In the genomic region with DNA sequence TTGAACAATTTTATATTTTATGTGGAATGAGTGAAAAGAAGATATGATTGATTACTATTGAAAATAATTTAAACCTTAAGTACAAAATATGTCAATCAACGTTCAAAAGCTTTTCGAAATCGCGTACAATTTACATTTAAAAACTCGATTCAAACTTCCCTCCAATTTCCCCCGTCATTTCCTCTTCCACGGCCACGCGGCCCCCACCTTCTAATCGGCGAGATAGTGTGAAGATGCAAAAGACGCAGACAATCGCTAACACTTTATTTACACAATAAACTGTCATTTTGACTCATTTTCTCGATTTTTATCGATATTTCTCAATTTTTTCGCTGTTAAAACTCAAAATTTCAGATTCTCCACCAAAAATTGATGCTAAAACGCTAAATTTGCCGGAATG, we compare ENCODE assay signal across 3 worm cellular contexts.
TF ChIP-seq lines count a peak whose summit lies in the region.

Gene rom-4 (plus strand): TSS at position 398 of the 400 bp plus-strand sequence.

TF ChIP-seq in whole organism, L2 larva, 48 proteins besides CTCF, POLR2A, EP300 and RAD21 (continued from another document):
- TF ChIP-seq Y55F3AM.14 (GFP tag; optimal IDR thresholded peaks at IDR 0.05; lab: Kevin White, UChicago) (no peak), gmeb-1 (tag; optimal IDR thresholded peaks at IDR 0.05; lab: Kevin White, UChicago) (peak; percentile 95), ztf-1 (GFP tag; conservative IDR thresholded peaks at IDR 0.05; lab: Robert Waterston, UW) (no peak), nhr-6 (tag; optimal IDR thresholded peaks at IDR 0.05; lab: Kevin White, UChicago) (no peak), unc-39 (tag; optimal IDR thresholded peaks at IDR 0.05; lab: Kevin White, UChicago) (no peak), mab-5 (tag; optimal IDR thresholded peaks at IDR 0.05; lab: Kevin White, UChicago) (peak; percentile 9), ztf-11 (tag; optimal IDR thresholded peaks at IDR 0.05; lab: Kevin White, UChicago) (no peak), nhr-25 (tag; optimal IDR thresholded peaks at IDR 0.05; lab: Kevin White, UChicago) (peak; percentile 44), ZK546.5 (tag; optimal IDR thresholded peaks at IDR 0.05; lab: Kevin White, UChicago) (no peak), R02D3.7 (tag; optimal IDR thresholded peaks at IDR 0.05; lab: Kevin White, UChicago) (no peak), unc-55 (GFP tag; optimal IDR thresholded peaks at IDR 0.05; lab: Kevin White, UChicago) (peak; percentile 68), mbf-1 (tag; optimal IDR thresholded peaks at IDR 0.05; lab: Kevin White, UChicago) (no peak), blmp-1 (tag; optimal IDR thresholded peaks at IDR 0.05; lab: Kevin White, UChicago; ENCODE audit: insufficient read depth) (no peak), sma-9 (GFP tag; optimal IDR thresholded peaks at IDR 0.05; lab: Kevin White, UChicago) (no peak), sma-9 (tag; optimal IDR thresholded peaks at IDR 0.05; lab: Kevin White, UChicago) (no peak), lsy-2 (tag; optimal IDR thresholded peaks at IDR 0.05; lab: Kevin White, UChicago) (peak; percentile 45 to 76)
TF ChIP-seq in whole organism, L2 larva: peak in this region for 13.

TF ChIP-seq in whole organism, L4 larva, 104 proteins besides CTCF, POLR2A, EP300 and RAD21 (continued from another document):
- no peak for TF ChIP-seq spr-1 (tag; optimal IDR thresholded peaks at IDR 0.05; lab: Kevin White, UChicago)
- TF ChIP-seq daf-12 (tag; optimal IDR thresholded peaks at IDR 0.05; lab: Kevin White, UChicago): no peak
- TF ChIP-seq ztf-7 (tag; optimal IDR thresholded peaks at IDR 0.05; lab: Kevin White, UChicago): peak; percentile 0
- no peak for TF ChIP-seq mep-1 (tag; optimal IDR thresholded peaks at IDR 0.05; lab: Kevin White, UChicago)
- TF ChIP-seq nhr-42 (GFP tag; IDR thresholded peaks at IDR 0.05; lab: Robert Waterston, UW): no peak
- peak; percentile 96 for TF ChIP-seq unc-130 (GFP tag; optimal IDR thresholded peaks at IDR 0.05; lab: Kevin White, UChicago)
- TF ChIP-seq unc-62 (GFP tag; optimal IDR thresholded peaks at IDR 0.05 in 1 of 2; lab: Kevin White, UChicago): peak in 1 of 2 experiments; percentile 40
- TF ChIP-seq unc-62 (tag; optimal IDR thresholded peaks at IDR 0.05; lab: Kevin White, UChicago): no peak
- no peak for TF ChIP-seq dve-1 (tag; optimal IDR thresholded peaks at IDR 0.05; lab: Kevin White, UChicago; ENCODE audit: insufficient read depth)
- TF ChIP-seq attf-4 (tag; optimal IDR thresholded peaks at IDR 0.05; lab: Kevin White, UChicago): no peak
- TF ChIP-seq snpc-1.2 (GFP tag; IDR thresholded peaks at IDR 0.05; lab: Robert Waterston, UW): peak; percentile 94
- peak; percentile 61 for TF ChIP-seq nhr-6 (tag; optimal IDR thresholded peaks at IDR 0.05; lab: Kevin White, UChicago)

TF ChIP-seq in whole organism, late embryonic, 69 proteins besides CTCF, POLR2A, EP300 and RAD21 (continued from another document):
- no peak for TF ChIP-seq pros-1 (tag; optimal IDR thresholded peaks at IDR 0.05; lab: Kevin White, UChicago)
- TF ChIP-seq eyg-1 (tag; optimal IDR thresholded peaks at IDR 0.05; lab: Kevin White, UChicago): no peak
- no peak for TF ChIP-seq ceh-22 (tag; optimal IDR thresholded peaks at IDR 0.05; lab: Kevin White, UChicago)
- peak; percentile 10 for TF ChIP-seq nfya-1 (tag; optimal IDR thresholded peaks at IDR 0.05; lab: Kevin White, UChicago)
- TF ChIP-seq odd-2 (tag; optimal IDR thresholded peaks at IDR 0.05; lab: Kevin White, UChicago): no peak
- no peak for TF ChIP-seq che-1 (tag; optimal IDR thresholded peaks at IDR 0.05; lab: Kevin White, UChicago)
- TF ChIP-seq ceh-24 (tag; optimal IDR thresholded peaks at IDR 0.05; lab: Kevin White, UChicago): no peak
- TF ChIP-seq sox-2 (GFP tag; IDR thresholded peaks at IDR 0.05; lab: Robert Waterston, UW): no peak
- no peak for TF ChIP-seq ref-2 (tag; optimal IDR thresholded peaks at IDR 0.05; lab: Kevin White, UChicago)
- no peak for TF ChIP-seq ceh-19 (GFP tag; optimal IDR thresholded peaks at IDR 0.05; lab: Kevin White, UChicago)
- TF ChIP-seq sdc-2 (tag; optimal IDR thresholded peaks at IDR 0.05; lab: Kevin White, UChicago): peak; percentile 10
- TF ChIP-seq ceh-18 (tag; optimal IDR thresholded peaks at IDR 0.05; lab: Kevin White, UChicago): peak; percentile 38
- peak; percentile 70 for TF ChIP-seq mec-3 (tag; optimal IDR thresholded peaks at IDR 0.05; lab: Kevin White, UChicago; ENCODE audit: borderline replicate concordance)
- peak; percentile 84 for TF ChIP-seq tbx-2 (tag; optimal IDR thresholded peaks at IDR 0.05; lab: Kevin White, UChicago)
- no peak for TF ChIP-seq pax-1 (tag; optimal IDR thresholded peaks at IDR 0.05; lab: Kevin White, UChicago)
- TF ChIP-seq C38D4.7 (GFP tag; optimal IDR thresholded peaks at IDR 0.05; lab: Kevin White, UChicago): no peak
- no peak for TF ChIP-seq syd-9 (tag; optimal IDR thresholded peaks at IDR 0.05; lab: Kevin White, UChicago)
- TF ChIP-seq C08G9.2 (tag; optimal IDR thresholded peaks at IDR 0.05; lab: Kevin White, UChicago): peak; percentile 97
- TF ChIP-seq ceh-48 (tag; optimal IDR thresholded peaks at IDR 0.05; lab: Kevin White, UChicago): no peak
- no peak for TF ChIP-seq elt-4 (tag; optimal IDR thresholded peaks at IDR 0.05; lab: Kevin White, UChicago)
- TF ChIP-seq hlh-8 (tag; optimal IDR thresholded peaks at IDR 0.05; lab: Kevin White, UChicago): peak; percentile 65
- no peak for TF ChIP-seq gmeb-2 (tag; optimal IDR thresholded peaks at IDR 0.05; lab: Kevin White, UChicago)
- TF ChIP-seq unc-3 (GFP tag; conservative IDR thresholded peaks at IDR 0.05; lab: Robert Waterston, UW): 0 out of 2 replicates have a peak, but pooled peaks have one; percentile 15
- TF ChIP-seq unc-3 (tag; optimal IDR thresholded peaks at IDR 0.05; lab: Kevin White, UChicago): no peak
- TF ChIP-seq nhr-232 (tag; optimal IDR thresholded peaks at IDR 0.05; lab: Kevin White, UChicago): no peak
- no peak for TF ChIP-seq T23F11.4 (GFP tag; optimal IDR thresholded peaks at IDR 0.05; lab: Kevin White, UChicago)
- peak; percentile 71 for TF ChIP-seq ceh-14 (tag; optimal IDR thresholded peaks at IDR 0.05; lab: Kevin White, UChicago)
- peak; percentile 34 for TF ChIP-seq pqm-1 (tag; optimal IDR thresholded peaks at IDR 0.05; lab: Kevin White, UChicago)
- TF ChIP-seq unc-86 (tag; optimal IDR thresholded peaks at IDR 0.05; lab: Kevin White, UChicago): peak; percentile 23
- TF ChIP-seq ceh-34 (tag; optimal IDR thresholded peaks at IDR 0.05; lab: Kevin White, UChicago): peak; percentile 17
- no peak for TF ChIP-seq ttx-3 (tag; optimal IDR thresholded peaks at IDR 0.05; lab: Kevin White, UChicago)
- no peak for TF ChIP-seq fkh-10 (GFP tag; optimal IDR thresholded peaks at IDR 0.05; lab: Kevin White, UChicago)
- no peak for TF ChIP-seq ceh-9 (tag; optimal IDR thresholded peaks at IDR 0.05; lab: Kevin White, UChicago)
- TF ChIP-seq ceh-30 (tag; optimal IDR thresholded peaks at IDR 0.05; lab: Kevin White, UChicago): peak; percentile 23
- peak; percentile 55 for TF ChIP-seq elt-2 (tag; optimal IDR thresholded peaks at IDR 0.05; lab: Kevin White, UChicago)
- no peak for TF ChIP-seq pat-9 (tag; optimal IDR thresholded peaks at IDR 0.05; lab: Kevin White, UChicago)
- peak; percentile 57 for TF ChIP-seq rnt-1 (tag; optimal IDR thresholded peaks at IDR 0.05; lab: Kevin White, UChicago)
- TF ChIP-seq ceh-31 (tag; optimal IDR thresholded peaks at IDR 0.05; lab: Kevin White, UChicago): peak; percentile 97
- TF ChIP-seq zip-5 (tag; optimal IDR thresholded peaks at IDR 0.05; lab: Kevin White, UChicago): peak; percentile 71
- TF ChIP-seq ceh-45 (GFP tag; IDR thresholded peaks at IDR 0.05; lab: Robert Waterston, UW): no peak
